Worm (Caenorhabditis elegans): Measurements from ENCODE around the gene B0554.1.
A peak's percentile ranks its signal among the peaks of the same experiment; 100 is the strongest.

The B0554.1 gene

DNA sequence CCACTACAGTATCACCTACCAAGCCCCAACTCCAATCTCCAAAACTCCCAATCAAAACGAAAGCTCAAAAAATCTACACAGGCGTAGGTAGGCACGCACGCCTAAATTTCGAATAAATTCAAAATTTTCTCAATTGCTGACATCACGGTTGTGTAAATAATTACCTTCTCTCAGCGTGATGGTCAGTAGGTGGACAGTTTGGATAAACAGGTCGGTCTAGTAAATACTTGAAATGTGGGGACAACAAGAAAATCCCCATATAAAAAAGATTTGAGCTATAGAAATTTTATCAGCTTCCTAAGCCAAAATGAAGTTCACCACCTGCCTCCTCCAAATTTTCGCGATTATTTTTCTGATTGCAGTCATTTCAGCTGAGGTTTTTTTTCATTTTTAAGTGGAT lies at the start of gene B0554.1:
Gene B0554.1, plus strand, starts transcription at position 301 of the 400 bp plus-strand sequence.
- TF ChIP-seq elt-3 (tag; optimal IDR thresholded peaks at IDR 0.05) = no peak
- TF ChIP-seq rnt-1 (tag; optimal IDR thresholded peaks at IDR 0.05) = no peak
- no peak for TF ChIP-seq ceh-63 (GFP tag; optimal IDR thresholded peaks at IDR 0.05)

DNA sequence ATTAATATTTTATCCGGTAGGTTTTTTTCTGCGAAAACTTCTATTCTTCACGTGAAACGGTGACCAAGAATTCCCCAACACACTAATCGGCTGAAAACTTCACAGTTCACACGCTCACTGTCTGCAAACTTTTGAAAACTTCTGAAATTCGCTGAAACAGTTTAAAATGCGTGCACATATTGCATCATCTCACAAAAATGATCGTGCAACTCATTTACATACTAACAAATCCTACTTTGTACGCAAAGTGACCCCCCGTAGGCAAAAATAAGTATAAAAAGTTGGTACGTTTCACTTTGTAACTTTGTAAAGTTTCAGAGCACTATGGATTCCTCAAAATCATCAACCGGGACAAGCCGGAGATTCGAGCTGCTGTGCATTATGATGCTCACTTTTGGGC lies 49.8 kb upstream of the B0554.1 start, which contains the start of gene ZK6.6:
Gene ZK6.6, plus strand, starts transcription at position 301 of the 400 bp plus-strand sequence.
- TF ChIP-seq C04F5.9 (tag; optimal IDR thresholded peaks at IDR 0.05) = no peak
- TF ChIP-seq rnt-1 (tag; optimal IDR thresholded peaks at IDR 0.05) = no peak
- no peak for TF ChIP-seq lin-39 (tag; optimal IDR thresholded peaks at IDR 0.05)
- TF ChIP-seq xbp-1 (tag; optimal IDR thresholded peaks at IDR 0.05) = no peak
- TF ChIP-seq nhr-47 (tag; optimal IDR thresholded peaks at IDR 0.05) = no peak
- no peak for TF ChIP-seq nhr-90 (tag; optimal IDR thresholded peaks at IDR 0.05; ENCODE audit: poor library complexity)
- TF ChIP-seq nhr-20 (tag; optimal IDR thresholded peaks at IDR 0.05) = no peak
- no peak for TF ChIP-seq nhr-76 (tag; optimal IDR thresholded peaks at IDR 0.05)
- TF ChIP-seq ceh-8 (GFP tag; optimal IDR thresholded peaks at IDR 0.05) = no peak

ce11 chrV:392199-392678 lies 46.0 kb upstream of the B0554.1 start, which contains the start of gene nhr-254:
TSS of gene nhr-254 (plus strand) at chrV:392628.
- TF ChIP-seq nhr-71 (tag; optimal IDR thresholded peaks at IDR 0.05) (peak; percentile 47), sptf-1 (tag; optimal IDR thresholded peaks at IDR 0.05) (no peak), snu-23 (GFP tag; optimal IDR thresholded peaks at IDR 0.05) (no peak), tlp-1 (tag; optimal IDR thresholded peaks at IDR 0.05) (no peak), unc-30 (tag; optimal IDR thresholded peaks at IDR 0.05) (no peak), alr-1 (tag; optimal IDR thresholded peaks at IDR 0.05; ENCODE audit: borderline replicate concordance) (no peak), elt-3 (tag; optimal IDR thresholded peaks at IDR 0.05) (no peak), isw-1 (GFP tag; IDR thresholded peaks at IDR 0.05) (no peak), fkh-8 (tag; optimal IDR thresholded peaks at IDR 0.05) (peak; percentile 63), mef-2 (tag; optimal IDR thresholded peaks at IDR 0.05) (no peak), swsn-7 (tag; optimal IDR thresholded peaks at IDR 0.05) (no peak), mep-1 (tag; optimal IDR thresholded peaks at IDR 0.05) (no peak), nhr-20 (tag; optimal IDR thresholded peaks at IDR 0.05) (peak; percentile 50), pqm-1 (tag; optimal IDR thresholded peaks at IDR 0.05) (no peak), egl-13 (tag; optimal IDR thresholded peaks at IDR 0.05) (no peak), F16B12.6 (tag; optimal IDR thresholded peaks at IDR 0.05) (no peak), unc-62 (GFP tag; optimal IDR thresholded peaks at IDR 0.05) (no peak), unc-98 (GFP tag; IDR thresholded peaks at IDR 0.05) (no peak), sup-37 (GFP tag; optimal IDR thresholded peaks at IDR 0.05) (no peak), pax-3 (tag; optimal IDR thresholded peaks at IDR 0.05) (peak; percentile 38), Y116A8C.19 (tag; optimal IDR thresholded peaks at IDR 0.05; ENCODE audit: borderline replicate concordance) (no peak), hlh-4 (tag; optimal IDR thresholded peaks at IDR 0.05) (peak; percentile 35), xbp-1 (tag; optimal IDR thresholded peaks at IDR 0.05) (no peak), dsc-1 (tag; optimal IDR thresholded peaks at IDR 0.05) (peak; percentile 47), hpl-2 (GFP tag; optimal IDR thresholded peaks at IDR 0.05) (no peak), fkh-4 (tag; optimal IDR thresholded peaks at IDR 0.05; ENCODE audit: borderline replicate concordance) (no peak), mab-9 (GFP tag; IDR thresholded peaks at IDR 0.05) (no peak), pag-3 (tag; optimal IDR thresholded peaks at IDR 0.05; ENCODE audit: borderline replicate concordance, insufficient read depth) (no peak), nhr-12 (tag; optimal IDR thresholded peaks at IDR 0.05) (no peak), unc-86 (tag; optimal IDR thresholded peaks at IDR 0.05) (no peak), nhr-84 (tag; optimal IDR thresholded peaks at IDR 0.05) (no peak), ztf-11 (tag; optimal IDR thresholded peaks at IDR 0.05) (no peak), sox-4 (tag; optimal IDR thresholded peaks at IDR 0.05) (no peak), lin-13 (GFP tag; optimal IDR thresholded peaks at IDR 0.05) (no peak), nhr-76 (tag; optimal IDR thresholded peaks at IDR 0.05) (no peak), nhr-47 (tag; optimal IDR thresholded peaks at IDR 0.05) (peak; percentile 59)
